Worm (Caenorhabditis elegans) whole organism, L1 larva: ENCODE results near the gene ncl-1.

Experiments
- C34B4.2 ChIP-seq: sonication (generic microtip); optimal IDR thresholded peaks from 2 replicates; lab custom pipeline; 2017; ENCODE audit warnings: mild to moderate bottlenecking, missing genetic modification characterization, missing compliant biosample characterization
- ceh-82 ChIP-seq, 3 experiments: fragments of 150-350 bp in 1 of 3; sonication (generic microtip) in 2 of 3; optimal IDR thresholded peaks; 2 replicates each; lab custom pipeline; 2014 to 2017; ENCODE audit warnings: missing biosample characterization in 3 of 3, missing genetic modification characterization in 3 of 3
- ceh-88 ChIP-seq: fragments of 200-800 bp; sonication (Bioruptor generic); IDR thresholded peaks from 2 replicates; pipeline ENCODE4 v1.3.6; 2022; ENCODE audit warnings: missing genetic modification characterization, missing compliant biosample characterization
- egl-27 ChIP-seq, 2 experiments: fragments of 150-350 bp in 1 of 2; sonication (generic microtip); optimal IDR thresholded peaks; 3 replicates each; lab custom pipeline; 2017 to 2018; ENCODE audit warnings: missing biosample characterization in 2 of 2, missing genetic modification characterization in 2 of 2, missing genetic modification reagents in 2 of 2
- elt-3 ChIP-seq, 6 experiments: fragments of 150-350 bp in 1 of 6; sonication (generic microtip); optimal IDR thresholded peaks; 2 replicates each; lab custom pipeline; 2017 to 2018; ENCODE audit warnings: missing biosample characterization in 6 of 6, missing genetic modification characterization in 6 of 6, inconsistent platforms in 1 of 6
- fkh-8 ChIP-seq: sonication (generic microtip); optimal IDR thresholded peaks from 2 replicates; lab custom pipeline; 2016; ENCODE audit warnings: mild to moderate bottlenecking, missing genetic modification characterization, missing compliant biosample characterization
- fos-1 ChIP-seq: fragments of 150-350 bp; optimal IDR thresholded peaks from 2 replicates; lab custom pipeline; 2014; ENCODE audit warnings: missing biosample characterization, missing genetic modification characterization
- nhr-85 ChIP-seq: sonication (generic microtip); peaks from one replicate; lab custom pipeline; 2016; ENCODE audit warnings: missing genetic modification characterization, inconsistent platforms, missing compliant biosample characterization
- pag-3 ChIP-seq: sonication (generic microtip); optimal IDR thresholded peaks from 2 replicates; lab custom pipeline; 2017; ENCODE audit warnings: missing genetic modification characterization, mild to moderate bottlenecking, missing compliant biosample characterization, antibody characterized with exemption, borderline replicate concordance; ENCODE audit not compliant: insufficient read depth
- tbx-2 ChIP-seq: sonication (generic microtip); optimal IDR thresholded peaks from 2 replicates; lab custom pipeline; 2016; ENCODE audit warnings: missing genetic modification characterization, missing compliant biosample characterization
- unc-62 ChIP-seq: fragments of 150-350 bp; optimal IDR thresholded peaks from 2 replicates; lab custom pipeline; 2014; ENCODE audit warnings: missing biosample characterization, missing genetic modification reagents, missing genetic modification characterization

DNA sequence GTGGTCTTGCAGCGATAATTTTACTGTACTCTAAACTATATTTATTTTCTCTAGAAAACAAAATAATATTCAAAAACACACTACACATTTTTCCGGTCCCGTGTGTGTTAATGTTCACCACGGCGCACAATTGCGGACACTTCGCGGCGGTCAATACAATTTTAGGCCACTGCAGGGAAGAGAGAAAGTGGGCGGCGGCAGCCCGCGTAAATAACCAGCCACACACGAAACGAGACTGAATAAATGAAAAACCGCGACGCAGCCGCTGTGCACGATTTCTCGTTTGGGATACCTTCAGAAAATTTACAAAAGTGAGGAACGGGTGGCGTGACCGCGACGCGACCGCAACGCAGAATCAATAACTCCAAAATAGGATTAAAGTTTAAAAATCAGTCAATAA, 8.6 kb upstream of the ncl-1 start:
- TF ChIP-seq elt-3 (tag; optimal IDR thresholded peaks at IDR 0.05; lab: Kevin White, UChicago) = no peak
- TF ChIP-seq C34B4.2 (tag; lab: Kevin White, UChicago) = no peak
- no peak for TF ChIP-seq pag-3 (tag; lab: Kevin White, UChicago)
- TF ChIP-seq unc-62 = no peak
- no peak for TF ChIP-seq fos-1
- no peak for TF ChIP-seq ceh-88
- no peak for TF ChIP-seq nhr-85 (tag; lab: Kevin White, UChicago)
- TF ChIP-seq egl-27 (tag; optimal IDR thresholded peaks at IDR 0.05; lab: Kevin White, UChicago) = no peak
- TF ChIP-seq ceh-82 (tag; optimal IDR thresholded peaks at IDR 0.05; lab: Kevin White, UChicago) = peak in 1 of 3 experiments; percentile 56
- TF ChIP-seq tbx-2 (tag; lab: Kevin White, UChicago) = peak; percentile 16
- peak; percentile 44 for TF ChIP-seq fkh-8
